Worm (Caenorhabditis elegans): ENCODE data around the gene sri-61.

Gene sri-61

DNA sequence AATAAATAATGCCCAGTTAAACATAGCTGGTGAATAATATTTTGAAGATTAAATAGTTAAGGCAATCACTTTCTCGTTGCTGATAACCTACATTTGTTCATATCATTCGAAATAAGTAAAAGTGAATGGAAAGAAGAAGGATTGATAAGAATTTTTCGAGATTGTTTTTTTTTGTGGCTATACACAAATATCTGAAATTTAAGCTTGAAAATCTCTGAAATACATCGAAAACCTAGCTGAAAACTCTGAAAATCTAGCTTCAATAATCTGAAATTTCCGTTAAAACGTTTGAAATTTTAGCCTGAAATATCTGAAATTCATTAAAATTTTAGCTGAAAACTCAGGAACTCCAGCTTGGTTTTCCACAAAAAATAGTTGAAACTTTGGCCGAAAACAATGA, 39.5 kb upstream of the sri-61 start, which contains the start of gene T05A8.6:
T05A8.6 (minus strand) TSS at position 101 of the 400 bp plus-strand sequence.
- no peak for TF ChIP-seq snpc-4 (tag; optimal IDR thresholded peaks at IDR 0.05)
- TF ChIP-seq gei-8 (GFP tag; optimal IDR thresholded peaks at IDR 0.05): no peak
- TF ChIP-seq zag-1 (tag; optimal IDR thresholded peaks at IDR 0.05): no peak

DNA sequence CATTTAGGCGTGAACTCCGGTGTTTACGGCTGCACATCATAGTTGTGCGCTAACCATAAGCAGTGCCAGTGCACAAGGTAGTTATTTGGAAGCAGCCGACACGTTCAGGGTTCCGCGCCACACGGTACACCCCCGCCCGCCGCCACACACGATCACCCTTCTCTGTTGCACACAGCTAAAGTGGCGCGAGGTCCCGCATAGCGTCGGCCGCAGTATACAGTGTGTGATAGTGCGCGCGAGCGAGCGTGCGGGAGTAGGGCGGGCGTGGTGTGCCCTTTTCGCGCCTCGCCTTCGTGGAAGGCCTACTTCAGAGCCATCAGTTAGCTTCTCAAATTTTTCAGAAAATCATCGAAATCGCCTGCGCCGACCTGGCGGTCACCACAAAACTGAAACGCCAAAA, 36.8 kb upstream of the sri-61 start:
- TF ChIP-seq lin-29 (GFP tag; IDR thresholded peaks at IDR 0.05): 0 out of 2 replicates have a peak, but pooled peaks have one; percentile 19
- TF ChIP-seq nhr-41 (GFP tag; IDR thresholded peaks at IDR 0.05): no peak
- TF ChIP-seq ctbp-1 (GFP tag; IDR thresholded peaks at IDR 0.05): no peak
- TF ChIP-seq lim-7 (GFP tag; IDR thresholded peaks at IDR 0.05): peak; percentile 34; the same call in 1 of the 2 replicates
- TF ChIP-seq duxl-1 (tag; optimal IDR thresholded peaks at IDR 0.05; ENCODE audit: poor library complexity): no peak
- TF ChIP-seq snpc-1.2 (GFP tag; IDR thresholded peaks at IDR 0.05): no peak
- 0 out of 2 replicates have a peak, but pooled peaks have one; percentile 12 for TF ChIP-seq php-3 (GFP tag; IDR thresholded peaks at IDR 0.05)
- no peak for TF ChIP-seq unc-39 (tag; optimal IDR thresholded peaks at IDR 0.05)
- no peak for TF ChIP-seq zfp-3 (GFP tag; conservative IDR thresholded peaks at IDR 0.05)
- peak; percentile 82 for TF ChIP-seq set-16 (GFP tag; IDR thresholded peaks at IDR 0.05)
- no peak for TF ChIP-seq gei-8 (GFP tag; optimal IDR thresholded peaks at IDR 0.05)

DNA sequence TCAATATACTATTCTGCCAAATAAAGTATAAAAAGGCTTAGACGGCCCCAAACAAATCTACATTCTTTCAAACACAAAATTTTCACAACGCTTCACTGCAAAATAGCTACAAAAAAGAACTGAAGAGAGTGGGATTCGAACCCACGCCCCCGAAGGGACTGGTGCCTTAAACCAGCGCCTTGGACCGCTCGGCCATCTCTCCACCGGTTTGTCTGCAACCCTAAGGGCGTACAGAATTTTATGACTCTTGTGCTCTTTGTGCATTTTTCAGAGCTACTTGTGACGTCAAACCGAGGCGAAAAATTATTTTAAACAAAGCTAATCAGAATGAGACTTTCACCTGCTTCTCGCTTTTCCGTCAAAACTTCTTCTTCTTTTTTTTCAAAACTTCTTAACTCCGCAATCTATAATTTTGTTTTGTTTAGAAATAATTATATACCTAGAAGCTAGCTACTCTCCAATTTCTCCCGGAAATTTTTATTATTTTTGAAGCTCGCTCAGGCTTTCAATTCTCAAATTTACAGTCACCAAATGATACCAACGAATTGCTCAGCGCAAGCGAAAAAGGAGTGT, 36.1 kb upstream of the sri-61 start, which contains the start of gene T05A8.8:
T05A8.8 (plus strand) TSS at position 523 of the 573 bp plus-strand sequence.
- peak; percentile 67 for TF ChIP-seq egl-43 (GFP tag; IDR thresholded peaks at IDR 0.05)
- no peak for TF ChIP-seq nhr-76 (tag; optimal IDR thresholded peaks at IDR 0.05)
- no peak for TF ChIP-seq skn-1 (tag; optimal IDR thresholded peaks at IDR 0.05)
- no peak for TF ChIP-seq F10B5.3 (tag; optimal IDR thresholded peaks at IDR 0.05)
- TF ChIP-seq T20F7.1 (GFP tag; optimal IDR thresholded peaks at IDR 0.05): no peak
- TF ChIP-seq lim-7 (GFP tag; IDR thresholded peaks at IDR 0.05): 0 out of 2 replicates have a peak, but pooled peaks have one; percentile 48
- no peak for TF ChIP-seq php-3 (GFP tag; IDR thresholded peaks at IDR 0.05)
- TF ChIP-seq unc-62 (GFP tag; optimal IDR thresholded peaks at IDR 0.05 in 1 of 2): peak in 1 of 2 experiments; percentile 51
- no peak for TF ChIP-seq unc-62 (tag; optimal IDR thresholded peaks at IDR 0.05)
- TF ChIP-seq madf-9 (GFP tag; conservative IDR thresholded peaks at IDR 0.05): 0 out of 2 replicates have a peak, but pooled peaks have one; percentile 15
- TF ChIP-seq lir-3 (tag; optimal IDR thresholded peaks at IDR 0.05): no peak
- no peak for TF ChIP-seq fkh-10 (GFP tag; optimal IDR thresholded peaks at IDR 0.05)
- no peak for TF ChIP-seq aha-1 (tag)
- TF ChIP-seq madf-5 (GFP tag; IDR thresholded peaks at IDR 0.05): 0 out of 4 replicates have a peak, but pooled peaks have one; percentile 27 to 41
- 0 out of 2 replicates have a peak, but pooled peaks have one; percentile 5 for TF ChIP-seq dmd-8 (GFP tag; IDR thresholded peaks at IDR 0.05)
- no peak for TF ChIP-seq ceh-82 (tag; optimal IDR thresholded peaks at IDR 0.05)
- 0 out of 2 replicates have a peak, but pooled peaks have one; percentile 34 for TF ChIP-seq Y75B8A.6 (GFP tag; IDR thresholded peaks at IDR 0.05)
- no peak for TF ChIP-seq spr-1 (tag; optimal IDR thresholded peaks at IDR 0.05)
- TF ChIP-seq F26F4.8 (GFP tag; conservative IDR thresholded peaks at IDR 0.05): peak; percentile 70; the same call in 1 of the 2 replicates
- TF ChIP-seq ztf-7 (tag; optimal IDR thresholded peaks at IDR 0.05): no peak
- TF ChIP-seq vab-7 (GFP tag; IDR thresholded peaks at IDR 0.05): 0 out of 2 replicates have a peak, but pooled peaks have one; percentile 35
- no peak for TF ChIP-seq nhr-6 (tag; optimal IDR thresholded peaks at IDR 0.05)
- TF ChIP-seq D1046.2 (GFP tag; IDR thresholded peaks at IDR 0.05): 0 out of 2 replicates have a peak, but pooled peaks have one; percentile 36
- no peak for TF ChIP-seq nhr-111 (GFP tag; optimal IDR thresholded peaks at IDR 0.05)

ce11 chrII:2735644-2736043, 35.5 kb upstream of the sri-61 start:
- TF ChIP-seq ctbp-1 (GFP tag; IDR thresholded peaks at IDR 0.05) (no peak), hlh-30 (tag; optimal IDR thresholded peaks at IDR 0.05; ENCODE audit: insufficient read depth) (no peak), snpc-1.2 (GFP tag; IDR thresholded peaks at IDR 0.05) (peak; percentile 65), dmd-8 (GFP tag; IDR thresholded peaks at IDR 0.05) (0 out of 2 replicates have a peak, but pooled peaks have one; percentile 42), vab-7 (GFP tag; IDR thresholded peaks at IDR 0.05) (peak; percentile 45; the same call in 1 of the 2 replicates), ceh-20 (GFP tag; IDR thresholded peaks at IDR 0.05) (peak; percentile 11; the same call in 1 of the 2 replicates), F26F4.8 (GFP tag; conservative IDR thresholded peaks at IDR 0.05) (peak; percentile 64; the same call in 1 of the 2 replicates), dmd-9 (GFP tag; IDR thresholded peaks at IDR 0.05) (peak; percentile 44; the same call in 1 of the 2 replicates), F10B5.3 (tag; optimal IDR thresholded peaks at IDR 0.05) (no peak), nhr-77 (tag; optimal IDR thresholded peaks at IDR 0.05) (no peak), egl-43 (GFP tag; IDR thresholded peaks at IDR 0.05) (peak; percentile 82), ceh-62 (tag; optimal IDR thresholded peaks at IDR 0.05) (no peak), daf-16 (GFP tag; optimal IDR thresholded peaks at IDR 0.05) (no peak), daf-16 (tag; optimal IDR thresholded peaks at IDR 0.05) (peak; percentile 13), lsy-2 (tag; optimal IDR thresholded peaks at IDR 0.05) (no peak), dmd-6 (GFP tag; IDR thresholded peaks at IDR 0.05) (peak; percentile 29; the same call in 1 of the 2 replicates), aly-2 (tag; optimal IDR thresholded peaks at IDR 0.05) (no peak), F44E2.7 (GFP tag; IDR thresholded peaks at IDR 0.05) (0 out of 2 replicates have a peak, but pooled peaks have one; percentile 71)

All from whole organism, L4 larva.